Fruit fly (Drosophila melanogaster) Kc167 (cell line): ENCODE measurements around the gene TotM.

Source experiments
- Myc ChIP-seq: fragments of >200 bp; optimal IDR thresholded peaks from 2 replicates; lab custom pipeline; 2017; ENCODE audit warnings: missing external identifiers
- Sin3A ChIP-seq: fragments of >200 bp; optimal IDR thresholded peaks from 2 replicates; lab custom pipeline; 2018; ENCODE audit warnings: missing external identifiers
- h ChIP-seq: fragments of >200 bp; optimal IDR thresholded peaks from 3 replicates; lab custom pipeline; 2018; ENCODE audit warnings: missing external identifiers
- insv ChIP-seq: fragments of >200 bp; optimal IDR thresholded peaks from 3 replicates; lab custom pipeline; 2018; ENCODE audit warnings: missing external identifiers
- psq ChIP-seq: fragments of >200 bp; optimal IDR thresholded peaks from 2 replicates; lab custom pipeline; 2017; ENCODE audit warnings: missing external identifiers
- ttk ChIP-seq: sonication (Bioruptor generic); optimal IDR thresholded peaks from 2 replicates; lab custom pipeline; 2017; ENCODE audit warnings: missing external identifiers

dm6 chr2L:5288721-5289120, 40.9 kb upstream of the TotM start, which contains the start of gene vri:
- TF ChIP-seq psq (lab: Kevin White, UChicago) (no peak), Myc (lab: Kevin White, UChicago) (no peak), Sin3A (lab: Kevin White, UChicago) (no peak), ttk (lab: Kevin White, UChicago) (no peak), h (no peak), insv (lab: Kevin White, UChicago) (no peak)
